Fruit fly (Drosophila melanogaster): Measurements from ENCODE around the gene Myt1.

The Myt1 gene

dm6 chr3L:5793967-5794366, 14.6 kb upstream of the Myt1 start, which contains the start of gene Bre1 (continued):
- TF ChIP-seq ac (GFP tag; optimal IDR thresholded peaks at IDR 0.05) (no peak), CG4854 (GFP tag; optimal IDR thresholded peaks at IDR 0.05) (no peak), Hmx (GFP tag; optimal IDR thresholded peaks at IDR 0.05) (no peak), CG7357 (GFP tag; IDR thresholded peaks at IDR 0.05) (no peak), CG1792 (GFP tag; optimal IDR thresholded peaks at IDR 0.05) (peak; percentile 1), CG16863 (GFP tag; optimal IDR thresholded peaks at IDR 0.05) (no peak), CG5245 (GFP tag; optimal IDR thresholded peaks at IDR 0.05) (no peak), Dek (tag; optimal IDR thresholded peaks at IDR 0.05) (no peak), vnd (GFP tag; IDR thresholded peaks at IDR 0.05; ENCODE audit: partially characterized antibody) (peak; percentile 55; the same call in 1 of the 3 replicates), CG6813 (GFP tag; optimal IDR thresholded peaks at IDR 0.05) (no peak), CG15696 (tag; optimal IDR thresholded peaks at IDR 0.05) (no peak), dmrt99B (tag; optimal IDR thresholded peaks at IDR 0.05) (no peak), CG3838 (GFP tag; optimal IDR thresholded peaks at IDR 0.05) (no peak), bbx (GFP tag; IDR thresholded peaks at IDR 0.05; ENCODE audit: partially characterized antibody) (peak; percentile 85), exex (tag; optimal IDR thresholded peaks at IDR 0.05) (no peak), D19A (tag; optimal IDR thresholded peaks at IDR 0.05) (no peak), CG17328 (GFP tag; IDR thresholded peaks at IDR 0.05) (no peak), Dad (GFP tag; optimal IDR thresholded peaks at IDR 0.05) (no peak), CG1602 (GFP tag; optimal IDR thresholded peaks at IDR 0.05) (no peak), Abd-B (GFP tag; optimal IDR thresholded peaks at IDR 0.05) (no peak), hth (optimal IDR thresholded peaks at IDR 0.05) (no peak), CG34224 (GFP tag; IDR thresholded peaks at IDR 0.05; ENCODE audit: partially characterized antibody) (peak; percentile 83), ken (GFP tag; IDR thresholded peaks at IDR 0.05) (no peak), grn (GFP tag; optimal IDR thresholded peaks at IDR 0.05) (no peak), Hand (GFP tag; optimal IDR thresholded peaks at IDR 0.05) (no peak), Oaz (GFP tag; IDR thresholded peaks at IDR 0.05) (no peak), slp2 (GFP tag; optimal IDR thresholded peaks at IDR 0.05) (no peak), ind (GFP tag; optimal IDR thresholded peaks at IDR 0.05) (no peak), twi (tag; optimal IDR thresholded peaks at IDR 0.05) (no peak), Vsx1 (GFP tag; optimal IDR thresholded peaks at IDR 0.05) (no peak), bigmax (GFP tag; optimal IDR thresholded peaks at IDR 0.05) (no peak), CG6683 (GFP tag; optimal IDR thresholded peaks at IDR 0.05) (no peak), CG14014 (GFP tag; IDR thresholded peaks at IDR 0.05) (no peak), CG3995 (GFP tag; optimal IDR thresholded peaks at IDR 0.05) (peak; percentile 55), fu2 (GFP tag; optimal IDR thresholded peaks at IDR 0.05) (no peak), CG18262 (tag; optimal IDR thresholded peaks at IDR 0.05) (no peak), crol (GFP tag; IDR thresholded peaks at IDR 0.05) (no peak), onecut (GFP tag; IDR thresholded peaks at IDR 0.05) (peak; percentile 67), Elba2 (GFP tag; optimal IDR thresholded peaks at IDR 0.05) (no peak), mld (GFP tag; IDR thresholded peaks at IDR 0.05; ENCODE audit: partially characterized antibody) (no peak), MESR4 (GFP tag; optimal IDR thresholded peaks at IDR 0.05) (peak; percentile 87), Bgb (GFP tag; IDR thresholded peaks at IDR 0.05; ENCODE audit: partially characterized antibody) (peak; percentile 77), lbe (GFP tag; optimal IDR thresholded peaks at IDR 0.05) (no peak), Ssrp (tag; optimal IDR thresholded peaks at IDR 0.05) (no peak), Oli (tag; optimal IDR thresholded peaks at IDR 0.05) (no peak), ci (GFP tag; IDR thresholded peaks at IDR 0.05) (no peak), gfzf (GFP tag; optimal IDR thresholded peaks at IDR 0.05) (peak; percentile 94), CG13424 (tag; optimal IDR thresholded peaks at IDR 0.05) (no peak), lab (GFP tag; optimal IDR thresholded peaks at IDR 0.05) (no peak), Atf3 (GFP tag; optimal IDR thresholded peaks at IDR 0.05) (no peak), Hsf (GFP tag; optimal IDR thresholded peaks at IDR 0.05) (no peak), pho (GFP tag; optimal IDR thresholded peaks at IDR 0.05) (no peak)

Measured in whole organism, embryonic.